Fruit fly (Drosophila melanogaster) whole organism, wandering third instar larva: ENCODE measurements around the gene Elp6.
A peak's percentile ranks its signal among the peaks of the same experiment; 100 is the strongest.

Source experiments
- Abd-B ChIP-seq: fragments of >200 bp; optimal IDR thresholded peaks from 2 replicates; lab custom pipeline; 2017; ENCODE audit warnings: missing biosample characterization, missing genetic modification characterization
- CG9705 ChIP-seq: fragments of 200-800 bp; sonication (Bioruptor generic); optimal IDR thresholded peaks from 2 replicates; lab custom pipeline; 2018; ENCODE audit warnings: missing biosample characterization, mild to moderate bottlenecking, missing genetic modification characterization
- Dfd ChIP-seq: fragments of >200 bp; optimal IDR thresholded peaks from 2 replicates; lab custom pipeline; 2017; ENCODE audit warnings: missing biosample characterization, missing genetic modification characterization
- Dif ChIP-seq: fragments of 200-275, 200-300 bp; sonication (Bioruptor generic); optimal IDR thresholded peaks from 2 replicates; lab custom pipeline; 2018; ENCODE audit warnings: missing biosample characterization, missing genetic modification characterization; ENCODE audit not compliant: partially characterized antibody
- GATAd ChIP-seq: sonication (Bioruptor generic); optimal IDR thresholded peaks from 2 replicates; lab custom pipeline; 2016; ENCODE audit warnings: missing biosample characterization, missing genetic modification characterization
- HLH106 ChIP-seq: fragments of 200-800 bp; optimal IDR thresholded peaks from 3 replicates; lab custom pipeline; 2019; ENCODE audit warnings: missing biosample characterization, mild to moderate bottlenecking, missing genetic modification characterization, moderate library complexity
- Hr78 ChIP-seq: fragments of >200 bp; optimal IDR thresholded peaks from 2 replicates; lab custom pipeline; 2017; ENCODE audit warnings: missing biosample characterization, missing genetic modification characterization
- Jra ChIP-seq: sonication (Bioruptor generic); optimal IDR thresholded peaks from 2 replicates; lab custom pipeline; 2016; ENCODE audit warnings: missing biosample characterization, missing genetic modification characterization
- Mio ChIP-seq: sonication (Bioruptor generic); optimal IDR thresholded peaks from 2 replicates; lab custom pipeline; 2016; ENCODE audit warnings: missing biosample characterization, missing genetic modification characterization
- Myc ChIP-seq: fragments of >200 bp; optimal IDR thresholded peaks from 2 replicates; lab custom pipeline; 2017
- N ChIP-seq: fragments of >200 bp; optimal IDR thresholded peaks from 2 replicates; lab custom pipeline; 2018; ENCODE audit warnings: missing biosample characterization, missing external identifiers, missing genetic modification characterization
- OdsH ChIP-seq: fragments of 200-800 bp; sonication (Bioruptor generic); optimal IDR thresholded peaks from 2 replicates; lab custom pipeline; 2016; ENCODE audit warnings: missing biosample characterization, mild to moderate bottlenecking, missing genetic modification characterization
- Rel ChIP-seq, 2 experiments: fragments of 200-800 bp; sonication (Bioruptor generic) in 1 of 2; optimal IDR thresholded peaks; 2 replicates in 1 of 2; 3 replicates in 1 of 2; lab custom pipeline; 2016 to 2019; ENCODE audit warnings: mild to moderate bottlenecking in 2 of 2, missing biosample characterization in 2 of 2, missing genetic modification characterization in 2 of 2, moderate library complexity in 1 of 2
- Vsx2 ChIP-seq: fragments of 200-300, 225-300 bp; sonication (Bioruptor generic); optimal IDR thresholded peaks from 2 replicates; lab custom pipeline; 2018; ENCODE audit warnings: missing biosample characterization, missing genetic modification characterization; ENCODE audit not compliant: partially characterized antibody
- br ChIP-seq: fragments of 200-800 bp; sonication (Bioruptor generic); optimal IDR thresholded peaks from 2 replicates; lab custom pipeline; 2016; ENCODE audit warnings: missing biosample characterization, missing genetic modification characterization
- dl ChIP-seq, 2 experiments: fragments of 175-275, 200-275 bp in 1 of 2; fragments of 200-275 bp in 1 of 2; sonication (Bioruptor generic); optimal IDR thresholded peaks; lab custom pipeline; 2018; ENCODE audit warnings: mild to moderate bottlenecking in 2 of 2, missing biosample characterization in 2 of 2, missing genetic modification characterization in 2 of 2, moderate library complexity in 2 of 2; ENCODE audit not compliant: partially characterized antibody in 2 of 2, insufficient read depth in 1 of 2
- ey ChIP-seq: fragments of 200-800 bp; sonication (Bioruptor generic); optimal IDR thresholded peaks from 2 replicates; lab custom pipeline; 2016; ENCODE audit warnings: missing biosample characterization, missing genetic modification characterization
- foxo ChIP-seq, 2 experiments: fragments of 200-800 bp; sonication (Bioruptor generic); optimal IDR thresholded peaks; 2 replicates in 1 of 2; 3 replicates in 1 of 2; lab custom pipeline; 2016 to 2017; ENCODE audit warnings: missing biosample characterization in 2 of 2, missing genetic modification characterization in 2 of 2
- fru ChIP-seq: fragments of 200-800 bp; sonication (Bioruptor generic); optimal IDR thresholded peaks from 3 replicates; lab custom pipeline; 2016; ENCODE audit warnings: missing biosample characterization, mild to moderate bottlenecking, missing genetic modification characterization
- jim ChIP-seq: fragments of 175-275, 200-325 bp; sonication (Bioruptor generic); optimal IDR thresholded peaks from 2 replicates; lab custom pipeline; 2016; ENCODE audit warnings: missing biosample characterization, mild to moderate bottlenecking, missing genetic modification characterization
- lola ChIP-seq: fragments of >200 bp; optimal IDR thresholded peaks from 2 replicates; lab custom pipeline; 2017; ENCODE audit warnings: missing biosample characterization, missing genetic modification characterization
- pan ChIP-seq: fragments of >200 bp; optimal IDR thresholded peaks from 2 replicates; lab custom pipeline; 2017
- psq ChIP-seq: fragments of 200-800 bp; sonication (Bioruptor generic); optimal IDR thresholded peaks from 3 replicates; lab custom pipeline; 2017; ENCODE audit warnings: missing biosample characterization, mild to moderate bottlenecking, missing genetic modification characterization, moderate library complexity
- rgr ChIP-seq: fragments of 200-800 bp; sonication (Bioruptor generic); optimal IDR thresholded peaks from 3 replicates; lab custom pipeline; 2016; ENCODE audit warnings: missing biosample characterization, mild to moderate bottlenecking, missing genetic modification characterization
- sage ChIP-seq: fragments of 200-800 bp; sonication (Bioruptor generic); optimal IDR thresholded peaks from 2 replicates; lab custom pipeline; 2016; ENCODE audit warnings: missing biosample characterization, mild to moderate bottlenecking, missing genetic modification characterization
- tai ChIP-seq: sonication (Bioruptor generic); optimal IDR thresholded peaks from 2 replicates; lab custom pipeline; 2016; ENCODE audit warnings: missing biosample characterization, missing genetic modification characterization
- usp ChIP-seq: fragments of >200 bp; optimal IDR thresholded peaks from 2 replicates; lab custom pipeline; 2017; ENCODE audit warnings: missing biosample characterization, missing genetic modification characterization

Elp6 gene

dm6 chr3R:13364175-13365174, 2.2 kb downstream of the Elp6 start, which contains the start of gene Dic1 (continued):
- TF ChIP-seq usp (GFP tag; lab: Kevin White, UChicago) (no peak), Rel (GFP tag; optimal IDR thresholded peaks at IDR 0.05; lab: Kevin White, UChicago) (peak; percentile 91), Rel (tag; optimal IDR thresholded peaks at IDR 0.05; lab: Kevin White, UChicago) (peak; percentile 58), rgr (peak; percentile 97), Jra (GFP tag; lab: Kevin White, UChicago) (peak; percentile 87), Mio (GFP tag; lab: Kevin White, UChicago) (peak; percentile 42), br (GFP tag; lab: Kevin White, UChicago) (peak; percentile 96)
- TF ChIP-seq, all 38 proteins: peak for 30

DNA sequence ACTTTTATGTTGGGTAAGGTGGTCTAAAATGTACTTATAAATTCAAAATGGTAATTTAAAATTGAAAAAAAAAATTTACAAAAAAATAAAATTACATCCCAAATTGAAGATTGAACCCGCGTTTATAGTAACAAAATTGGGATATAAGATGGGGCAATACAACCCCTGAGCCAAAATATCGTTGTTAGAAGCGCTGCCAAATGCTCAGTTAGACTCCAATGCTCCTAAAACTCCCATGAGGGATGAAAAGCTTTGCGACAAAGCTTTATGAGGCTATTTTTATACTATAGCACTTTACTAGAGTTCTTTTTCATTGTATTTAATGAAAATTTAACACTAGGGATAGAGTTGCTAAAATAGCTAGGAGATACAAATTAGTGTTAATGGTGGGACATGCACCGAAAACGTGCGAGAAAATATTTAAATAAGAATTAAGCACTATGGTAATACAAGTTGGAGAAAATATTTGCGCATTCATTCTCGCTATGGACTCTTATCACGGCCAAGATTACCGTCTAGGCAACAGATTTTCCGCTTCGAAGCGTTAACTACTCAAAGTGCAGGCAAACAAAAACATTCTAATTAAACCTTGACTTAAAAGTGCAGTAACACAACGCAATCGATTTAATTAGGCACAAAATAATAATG, 3.2 kb downstream of the Elp6 start:
- no peak for TF ChIP-seq CG9705 (GFP tag; lab: Kevin White, UChicago)
- TF ChIP-seq tai (GFP tag; lab: Kevin White, UChicago), result no peak
- no peak for TF ChIP-seq Myc
- no peak for TF ChIP-seq Vsx2 (GFP tag; lab: Kevin White, UChicago)
- no peak for TF ChIP-seq lola
- no peak for TF ChIP-seq psq (GFP tag; lab: Kevin White, UChicago)
- no peak for TF ChIP-seq fru (GFP tag; lab: Kevin White, UChicago)

- peak; percentile 48 for TF ChIP-seq N
- TF ChIP-seq Dif (GFP tag; lab: Kevin White, UChicago), result peak; percentile 49
- peak; percentile 1 for TF ChIP-seq rgr
- no peak for TF ChIP-seq fru (GFP tag; lab: Kevin White, UChicago)
- peak; percentile 28 for TF ChIP-seq Myc
- no peak for TF ChIP-seq foxo (GFP tag; optimal IDR thresholded peaks at IDR 0.05; lab: Kevin White, UChicago)
- TF ChIP-seq dl (GFP tag; optimal IDR thresholded peaks at IDR 0.05; lab: Kevin White, UChicago; ENCODE audit: insufficient read depth in 1 of 2, partially characterized antibody in 2 of 2), result no peak
Observed at dm6 chr3R:13360108-13360507, 6.6 kb downstream of the Elp6 start.

DNA sequence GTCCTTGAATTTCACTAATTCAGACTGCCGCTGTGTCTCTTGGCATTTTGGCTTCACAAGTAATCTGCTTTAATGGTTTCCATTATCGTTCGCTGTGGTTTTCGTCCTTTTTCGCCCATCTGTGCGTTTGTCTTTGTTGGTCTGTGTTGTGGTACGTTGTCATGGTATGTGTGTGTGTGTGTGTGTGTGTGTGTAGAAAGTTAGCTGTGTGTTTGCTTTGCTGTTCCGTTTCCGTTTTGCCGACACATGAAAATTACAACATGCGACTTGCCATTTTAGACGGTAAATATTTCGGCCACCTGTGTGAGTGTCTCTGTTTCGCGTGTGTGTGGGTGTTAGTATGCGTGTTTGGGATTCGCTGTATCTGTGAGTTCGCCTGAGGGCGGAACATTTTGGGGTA, 9.8 kb downstream of the Elp6 start:
- TF ChIP-seq Rel (GFP tag; optimal IDR thresholded peaks at IDR 0.05; lab: Kevin White, UChicago) (no peak), Rel (tag; optimal IDR thresholded peaks at IDR 0.05; lab: Kevin White, UChicago) (no peak), Dfd (GFP tag; lab: Kevin White, UChicago) (peak; percentile 58)

DNA sequence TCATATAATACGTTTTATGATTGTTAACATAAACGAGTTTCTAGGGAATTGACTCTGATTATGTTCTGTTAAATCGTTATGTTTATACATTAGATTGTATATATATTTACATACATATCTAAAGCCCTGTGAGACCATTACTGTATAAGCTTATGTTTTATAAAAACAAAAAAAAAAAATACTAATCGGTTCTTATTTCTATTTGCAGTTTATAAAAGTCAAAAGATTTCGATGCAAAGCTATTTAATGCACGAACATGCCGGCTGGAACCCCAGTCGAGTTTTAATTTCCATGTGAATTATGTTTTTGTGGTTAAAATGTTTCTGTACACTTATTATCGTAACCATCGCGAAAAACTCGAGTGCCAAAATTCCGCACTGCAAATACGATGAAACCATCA, 13.3 kb downstream of the Elp6 start, which contains the start of gene mthl12:
mthl12 (plus strand) TSS at position 301 of the 400 bp plus-strand sequence.
- no peak for TF ChIP-seq rgr
- TF ChIP-seq Hr78 (GFP tag; lab: Kevin White, UChicago), result no peak
- TF ChIP-seq, all 38 proteins: peak for 0

- TF ChIP-seq fru (GFP tag; lab: Kevin White, UChicago) (no peak), Rel (GFP tag; optimal IDR thresholded peaks at IDR 0.05; lab: Kevin White, UChicago) (no peak), Rel (tag; optimal IDR thresholded peaks at IDR 0.05; lab: Kevin White, UChicago) (no peak), pan (no peak), foxo (GFP tag; optimal IDR thresholded peaks at IDR 0.05; lab: Kevin White, UChicago) (no peak), Mio (GFP tag; lab: Kevin White, UChicago) (no peak), GATAd (GFP tag; lab: Kevin White, UChicago) (no peak), jim (no peak), N (no peak), sage (GFP tag; lab: Kevin White, UChicago) (no peak), OdsH (GFP tag; lab: Kevin White, UChicago) (no peak), Abd-B (GFP tag; lab: Kevin White, UChicago) (no peak), ey (GFP tag; lab: Kevin White, UChicago) (no peak), HLH106 (tag; lab: Kevin White, UChicago) (no peak), dl (GFP tag; optimal IDR thresholded peaks at IDR 0.05; lab: Kevin White, UChicago; ENCODE audit: insufficient read depth in 1 of 2, partially characterized antibody in 2 of 2) (no peak), Jra (GFP tag; lab: Kevin White, UChicago) (no peak)
- TF ChIP-seq, all 38 proteins: peak for 0
Observed at dm6 chr3R:13338030-13338429, 28.7 kb downstream of the Elp6 start, which contains the start of gene PK2-R1. Gene PK2-R1, plus strand, starts transcription at chr3R:13338330.
